Fruit fly (Drosophila melanogaster) whole organism, embryonic: ENCODE results near the gene CG6567.

Source experiments
- Ada2b ChIP-seq: fragments of 200-800 bp; sonication (Bioruptor generic); IDR thresholded peaks from 2 replicates; pipeline ENCODE4 v1.3.6; 2022; ENCODE audit warnings: missing biosample characterization, missing genetic modification characterization
- Asciz ChIP-seq: fragments of 200-800 bp; sonication (Bioruptor generic); optimal IDR thresholded peaks from 2 replicates; lab custom pipeline; 2017; ENCODE audit warnings: missing biosample characterization, mild to moderate bottlenecking, missing genetic modification characterization, missing genetic modification reagents
- BtbVII ChIP-seq: fragments of 200-800 bp; sonication (Bioruptor generic); optimal IDR thresholded peaks from 3 replicates; lab custom pipeline; 2017; ENCODE audit warnings: missing biosample characterization, mild to moderate bottlenecking, missing genetic modification characterization
- CG10959 ChIP-seq: fragments of 200-800 bp; sonication (Bioruptor generic); IDR thresholded peaks from 2 replicates; pipeline ENCODE4 v1.3.6; 2022; ENCODE audit warnings: missing biosample characterization, missing genetic modification characterization
- CG11085 ChIP-seq: fragments of 200-800 bp; sonication (Bioruptor generic); IDR thresholded peaks from 2 replicates; pipeline ENCODE4 v1.3.6; 2022; ENCODE audit warnings: missing biosample characterization, missing genetic modification characterization
- CG11560 ChIP-seq: fragments of 200-800 bp; sonication (Bioruptor generic); IDR thresholded peaks from 3 replicates; pipeline ENCODE4 v1.3.6; 2022; ENCODE audit warnings: missing biosample characterization, missing genetic modification characterization
- CG12071 ChIP-seq: fragments of 200-800 bp; sonication (Bioruptor generic); optimal IDR thresholded peaks from 3 replicates; lab custom pipeline; 2018; ENCODE audit warnings: missing biosample characterization, mild to moderate bottlenecking, missing genetic modification characterization
- CG13894 ChIP-seq: fragments of 200-800 bp; sonication (Bioruptor generic); optimal IDR thresholded peaks from 3 replicates; lab custom pipeline; 2018; ENCODE audit warnings: missing biosample characterization, mild to moderate bottlenecking, missing genetic modification characterization, moderate library complexity
- CG14710 ChIP-seq: fragments of 200-800 bp; sonication (Bioruptor generic); optimal IDR thresholded peaks from 3 replicates; lab custom pipeline; 2019; ENCODE audit warnings: missing biosample characterization, mild to moderate bottlenecking, missing genetic modification characterization, moderate library complexity
- CG1529 ChIP-seq: fragments of 200-800 bp; sonication (Bioruptor generic); optimal IDR thresholded peaks from 3 replicates; lab custom pipeline; 2018; ENCODE audit warnings: missing biosample characterization, missing genetic modification characterization
- CG15696 ChIP-seq: fragments of 200-800 bp; sonication (Bioruptor generic); optimal IDR thresholded peaks from 2 replicates; lab custom pipeline; 2019; ENCODE audit warnings: missing biosample characterization, mild to moderate bottlenecking, missing genetic modification characterization, moderate library complexity
- CG17802 ChIP-seq: fragments of 200-800 bp; sonication (Bioruptor generic); optimal IDR thresholded peaks from 2 replicates; lab custom pipeline; 2018; ENCODE audit warnings: missing biosample characterization, mild to moderate bottlenecking, missing genetic modification characterization, moderate library complexity
- CG18011 ChIP-seq: fragments of 200-800 bp; sonication (Bioruptor generic); optimal IDR thresholded peaks from 2 replicates; lab custom pipeline; 2017; ENCODE audit warnings: missing biosample characterization, missing genetic modification characterization, mild to moderate bottlenecking, moderate library complexity, missing genotype
- CG2875 ChIP-seq: fragments of 200-800 bp; sonication (Bioruptor generic); optimal IDR thresholded peaks from 2 replicates; lab custom pipeline; 2017; ENCODE audit warnings: missing biosample characterization, mild to moderate bottlenecking, missing genetic modification characterization, missing genetic modification reagents
- CG30403 ChIP-seq: fragments of 200-800 bp; sonication (Bioruptor generic); optimal IDR thresholded peaks from 3 replicates; lab custom pipeline; 2016; ENCODE audit warnings: missing biosample characterization, missing genetic modification characterization
- CG33557 ChIP-seq: fragments of 200-800 bp; sonication (Bioruptor generic); optimal IDR thresholded peaks from 2 replicates; lab custom pipeline; 2019; ENCODE audit warnings: missing biosample characterization, mild to moderate bottlenecking, missing genetic modification characterization, moderate library complexity
- CG34376 ChIP-seq: fragments of 200-800 bp; sonication (Bioruptor generic); optimal IDR thresholded peaks from 2 replicates; lab custom pipeline; 2018; ENCODE audit warnings: missing biosample characterization, mild to moderate bottlenecking, missing genetic modification characterization
- CG34422 ChIP-seq: fragments of 200-800 bp; sonication (Bioruptor generic); IDR thresholded peaks from 3 replicates; pipeline ENCODE4 v1.3.6; 2022; ENCODE audit warnings: missing biosample characterization, missing genetic modification characterization
- CG3847 ChIP-seq: fragments of 200-800 bp; sonication (Bioruptor generic); IDR thresholded peaks from 2 replicates; pipeline ENCODE4 v1.3.6; 2022; ENCODE audit warnings: missing biosample characterization, missing genetic modification characterization
- CG7357 ChIP-seq: fragments of 200-800 bp; sonication (Bioruptor generic); IDR thresholded peaks from 3 replicates; pipeline ENCODE4 v1.3.6; 2022; ENCODE audit warnings: missing biosample characterization, missing genetic modification characterization
- CG7839 ChIP-seq: fragments of 200-800 bp; sonication (Bioruptor generic); optimal IDR thresholded peaks from 3 replicates; lab custom pipeline; 2018; ENCODE audit warnings: missing biosample characterization, mild to moderate bottlenecking, missing genetic modification characterization, moderate library complexity
- CG9727 ChIP-seq: fragments of 200-800 bp; sonication (Bioruptor generic); optimal IDR thresholded peaks from 3 replicates; lab custom pipeline; 2017; ENCODE audit warnings: missing biosample characterization, mild to moderate bottlenecking, missing genetic modification characterization
- D ChIP-seq, 2 experiments: fragments of 200-800 bp in 1 of 2; fragments of >200 bp in 1 of 2; sonication (Bioruptor generic) in 1 of 2; optimal IDR thresholded peaks; 2 replicates in 1 of 2; 3 replicates in 1 of 2; lab custom pipeline; 2017; ENCODE audit warnings: mild to moderate bottlenecking in 1 of 2, missing biosample characterization in 1 of 2, missing genetic modification characterization in 1 of 2, missing genetic modification reagents in 1 of 2
- Fer1 ChIP-seq: fragments of 200-800 bp; sonication (Bioruptor generic); optimal IDR thresholded peaks from 2 replicates; lab custom pipeline; 2017; ENCODE audit warnings: missing biosample characterization, mild to moderate bottlenecking, missing genetic modification characterization
- H2.0 ChIP-seq: fragments of 200-800 bp; sonication (Bioruptor generic); IDR thresholded peaks from 2 replicates; pipeline ENCODE4 v1.3.6; 2022; ENCODE audit warnings: missing biosample characterization, missing genetic modification characterization
- Hand ChIP-seq: fragments of 200-800 bp; sonication (Bioruptor generic); optimal IDR thresholded peaks from 2 replicates; lab custom pipeline; 2017; ENCODE audit warnings: mild to moderate bottlenecking, missing biosample characterization, missing genetic modification reagents, missing genetic modification characterization
- MESR4 ChIP-seq: fragments of 200-800 bp; sonication (Bioruptor generic); optimal IDR thresholded peaks from 2 replicates; lab custom pipeline; 2018; ENCODE audit warnings: missing biosample characterization, mild to moderate bottlenecking, missing genetic modification characterization, moderate library complexity
- Med ChIP-seq: fragments of 200-800 bp; sonication (Bioruptor generic); peaks from one replicate; lab custom pipeline; 2016; ENCODE audit warnings: missing biosample characterization, missing genetic modification characterization, mild to moderate bottlenecking, inconsistent platforms, moderate library complexity
- NC2α ChIP-seq: fragments of 200-800 bp; sonication (Bioruptor generic); optimal IDR thresholded peaks from 2 replicates; lab custom pipeline; 2016; ENCODE audit warnings: missing biosample characterization, missing genetic modification characterization
- Sin3A ChIP-seq: fragments of >200 bp; optimal IDR thresholded peaks from 2 replicates; lab custom pipeline; 2018
- ap ChIP-seq: fragments of 200-800 bp; sonication (Bioruptor generic); IDR thresholded peaks from 2 replicates; pipeline ENCODE4 v1.3.6; 2022; ENCODE audit warnings: missing biosample characterization, missing genetic modification characterization
- bcd ChIP-seq: fragments of 200-800 bp; sonication (Bioruptor generic); optimal IDR thresholded peaks from 2 replicates; lab custom pipeline; 2017; ENCODE audit warnings: missing biosample characterization, mild to moderate bottlenecking, missing genetic modification characterization
- bsh ChIP-seq, 2 experiments: fragments of 200-800 bp; sonication (Bioruptor generic); optimal IDR thresholded peaks; 2 replicates each; lab custom pipeline; 2017 to 2018; ENCODE audit warnings: mild to moderate bottlenecking in 2 of 2, missing biosample characterization in 2 of 2, missing genetic modification characterization in 2 of 2, moderate library complexity in 1 of 2
- chn ChIP-seq: fragments of 200-800 bp; sonication (Bioruptor generic); optimal IDR thresholded peaks from 2 replicates; lab custom pipeline; 2016; ENCODE audit warnings: missing biosample characterization, missing genetic modification characterization
- crp ChIP-seq, 2 experiments: fragments of 200-800 bp; sonication (Bioruptor generic); optimal IDR thresholded peaks; 2 replicates in 1 of 2; 3 replicates in 1 of 2; lab custom pipeline; 2017; ENCODE audit warnings: missing biosample characterization in 2 of 2, missing genetic modification characterization in 2 of 2, mild to moderate bottlenecking in 1 of 2, moderate library complexity in 1 of 2
- dm ChIP-seq: fragments of 200-800 bp; sonication (Bioruptor generic); optimal IDR thresholded peaks from 3 replicates; lab custom pipeline; 2016; ENCODE audit warnings: missing biosample characterization, missing genetic modification characterization
- ham ChIP-seq: fragments of 200-800 bp; sonication (Bioruptor generic); IDR thresholded peaks from 2 replicates; pipeline ENCODE4 v1.3.6; 2022; ENCODE audit warnings: missing biosample characterization, missing genetic modification characterization
- jing ChIP-seq: fragments of 200-800 bp; sonication (Bioruptor generic); optimal IDR thresholded peaks from 2 replicates; lab custom pipeline; 2018; ENCODE audit warnings: missing biosample characterization, mild to moderate bottlenecking, missing genetic modification characterization
- lmd ChIP-seq: fragments of 200-800 bp; sonication (Bioruptor generic); IDR thresholded peaks from 2 replicates; pipeline ENCODE4 v1.3.6; 2022; ENCODE audit warnings: missing biosample characterization, missing genetic modification characterization
- onecut ChIP-seq: fragments of 200-800 bp; sonication (Bioruptor generic); IDR thresholded peaks from 2 replicates; pipeline ENCODE4 v1.3.6; 2022; ENCODE audit warnings: missing biosample characterization, missing genetic modification characterization
- psq ChIP-seq: fragments of 200-800 bp; sonication (Bioruptor generic); optimal IDR thresholded peaks from 2 replicates; lab custom pipeline; 2017; ENCODE audit warnings: missing biosample characterization, missing genetic modification characterization
- rib ChIP-seq: fragments of 200-800 bp; sonication (Bioruptor generic); IDR thresholded peaks from 2 replicates; pipeline ENCODE4 v1.3.6; 2022; ENCODE audit warnings: missing biosample characterization, missing genetic modification characterization
- sc ChIP-seq, 3 experiments: fragments of >200 bp in 2 of 3; fragments of 200-800 bp in 1 of 3; sonication (Bioruptor generic) in 1 of 3; optimal IDR thresholded peaks; 2 replicates in 2 of 3; 3 replicates in 1 of 3; lab custom pipeline; 2017; ENCODE audit warnings: mild to moderate bottlenecking in 1 of 3, missing biosample characterization in 1 of 3, missing genetic modification characterization in 1 of 3, missing genetic modification reagents in 1 of 3
- sob ChIP-seq: fragments of 200-800 bp; sonication (Bioruptor generic); IDR thresholded peaks from 2 replicates; pipeline ENCODE4 v1.3.6; 2022; ENCODE audit warnings: missing biosample characterization, missing genetic modification characterization
- twi ChIP-seq: fragments of 200-800 bp; optimal IDR thresholded peaks from 2 replicates; lab custom pipeline; 2019; ENCODE audit warnings: missing biosample characterization, mild to moderate bottlenecking, missing genetic modification characterization, moderate library complexity
- vvl ChIP-seq: fragments of 200-800 bp; sonication (Bioruptor generic); IDR thresholded peaks from 2 replicates; pipeline ENCODE4 v1.3.6; 2022; ENCODE audit warnings: missing biosample characterization, missing genetic modification characterization
- zfh1 ChIP-seq: fragments of 200-800 bp; sonication (Bioruptor generic); IDR thresholded peaks from 3 replicates; pipeline ENCODE4 v1.3.6; 2022; ENCODE audit warnings: missing biosample characterization, missing genetic modification characterization

The CG6567 gene

DNA sequence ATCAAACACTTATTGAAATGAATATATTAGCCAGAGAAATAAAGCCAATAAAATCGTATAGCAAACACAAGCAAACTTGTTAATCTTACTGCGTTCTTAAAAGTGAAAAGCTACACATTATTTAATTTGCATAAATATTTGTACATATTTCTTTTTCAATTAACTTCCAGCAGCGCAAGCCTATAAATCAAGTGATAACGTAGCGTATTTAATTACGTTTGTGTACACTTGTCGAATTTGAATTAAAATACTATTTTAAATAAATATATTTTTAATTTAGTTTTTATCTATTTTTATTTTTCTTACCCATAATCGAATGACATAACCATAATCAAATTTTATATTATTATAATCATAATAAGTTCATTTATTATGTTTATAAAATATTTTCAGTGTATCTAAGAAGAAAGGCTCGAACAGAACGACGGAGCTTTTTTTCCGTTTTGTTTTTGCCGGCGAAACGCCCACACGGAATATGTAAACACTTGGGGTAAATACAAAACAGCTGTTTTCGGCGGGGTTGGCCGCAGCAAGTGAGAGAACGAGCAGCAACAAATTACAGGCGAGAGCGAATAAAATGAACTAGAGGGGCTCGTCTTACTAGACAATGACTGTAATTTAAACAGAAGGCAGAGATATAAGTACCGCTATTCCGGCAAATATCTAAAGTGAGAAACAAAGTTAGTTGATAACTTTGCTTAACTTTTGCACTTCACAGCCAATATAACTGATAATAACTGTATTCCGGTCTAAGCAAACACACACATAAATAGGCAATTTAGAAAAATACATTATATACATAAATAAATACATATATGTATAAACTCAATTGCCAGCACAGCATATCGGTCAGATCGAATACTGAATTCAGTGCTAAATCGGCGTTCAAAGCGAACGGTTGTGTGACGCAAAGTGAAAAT, 21.5 kb upstream of the CG6567 start, which contains the start of gene Sodh2 (continued):
- TF ChIP-seq sc (optimal IDR thresholded peaks at IDR 0.05; lab: Kevin White, UChicago) (no peak), sc (GFP tag; optimal IDR thresholded peaks at IDR 0.05; lab: Kevin White, UChicago) (no peak), rib (peak; percentile 85), bsh (GFP tag; optimal IDR thresholded peaks at IDR 0.05; lab: Kevin White, UChicago) (peak in 1 of 2 experiments; percentile 69), zfh1 (GFP tag; lab: Robert Waterston, UW) (peak; percentile 81), MESR4 (no peak), CG14710 (tag; lab: Kevin White, UChicago) (peak; percentile 71), NC2α (GFP tag; lab: Kevin White, UChicago) (peak; percentile 51), H2.0 (GFP tag; lab: Robert Waterston, UW) (peak; percentile 66), CG7839 (tag; lab: Kevin White, UChicago) (peak; percentile 77), bcd (GFP tag; lab: Kevin White, UChicago) (peak; percentile 79), CG13894 (tag; lab: Kevin White, UChicago) (peak; percentile 72), CG3847 (GFP tag; lab: Robert Waterston, UW) (peak; percentile 47), Hand (GFP tag; lab: Kevin White, UChicago) (peak; percentile 69), CG1529 (GFP tag; lab: Kevin White, UChicago) (peak; percentile 66), sob (GFP tag; lab: Robert Waterston, UW) (peak; percentile 81), BtbVII (GFP tag; lab: Kevin White, UChicago) (peak; percentile 93), D (optimal IDR thresholded peaks at IDR 0.05; lab: Kevin White, UChicago) (no peak), D (GFP tag; optimal IDR thresholded peaks at IDR 0.05; lab: Kevin White, UChicago) (peak; percentile 69), psq (GFP tag; lab: Kevin White, UChicago) (no peak), Sin3A (lab: Kevin White, UChicago) (no peak), CG11085 (peak; percentile 82), CG10959 (GFP tag; lab: Robert Waterston, UW) (no peak), ham (GFP tag; lab: Robert Waterston, UW) (peak; percentile 34; the same call in 1 of the 2 replicates), CG11560 (peak; percentile 57; the same call in 2 of the 3 replicates), Asciz (GFP tag; lab: Kevin White, UChicago) (peak; percentile 82), vvl (GFP tag; lab: Robert Waterston, UW) (peak; percentile 79), ap (peak; percentile 32; the same call in 1 of the 2 replicates), Ada2b (GFP tag; lab: Robert Waterston, UW) (peak; percentile 70), CG15696 (tag; lab: Kevin White, UChicago) (peak; percentile 36), onecut (GFP tag; lab: Robert Waterston, UW) (peak; percentile 68), CG17802 (tag; lab: Kevin White, UChicago) (peak; percentile 33), CG33557 (GFP tag; lab: Kevin White, UChicago) (peak; percentile 35), crp (GFP tag; optimal IDR thresholded peaks at IDR 0.05; lab: Kevin White, UChicago) (peak in 1 of 2 experiments; percentile 78), CG34376 (GFP tag; lab: Kevin White, UChicago) (peak; percentile 83), twi (tag; lab: Kevin White, UChicago) (peak; percentile 5), CG12071 (peak; percentile 89), chn (GFP tag; lab: Kevin White, UChicago) (peak; percentile 22), CG2875 (GFP tag; lab: Kevin White, UChicago) (peak; percentile 63), CG9727 (GFP tag; lab: Kevin White, UChicago) (peak; percentile 77), CG30403 (GFP tag; lab: Kevin White, UChicago) (peak; percentile 61), dm (GFP tag; lab: Kevin White, UChicago) (no peak), jing (no peak), Med (GFP tag; lab: Kevin White, UChicago) (peak; percentile 95), CG7357 (GFP tag; lab: Robert Waterston, UW) (peak; percentile 73), CG34422 (GFP tag; lab: Robert Waterston, UW) (peak; percentile 87), Fer1 (peak; percentile 92), lmd (peak; percentile 83), CG18011 (GFP tag; lab: Kevin White, UChicago) (peak; percentile 57)
